Fruit fly (Drosophila melanogaster) whole organism, prepupa: ENCODE results near the gene CG43658.
A peak's percentile ranks its signal among the peaks of the same experiment; 100 is the strongest.

Experiments
- CG11902 ChIP-seq: fragments of 200-800 bp; sonication (Bioruptor generic); optimal IDR thresholded peaks from 3 replicates; lab custom pipeline; 2016; ENCODE audit warnings: missing biosample characterization, missing genetic modification characterization
- CG3919 ChIP-seq: fragments of 200-800 bp; sonication (Bioruptor generic); optimal IDR thresholded peaks from 3 replicates; lab custom pipeline; 2016; ENCODE audit warnings: missing biosample characterization, missing genetic modification characterization
- CG6808 ChIP-seq: fragments of 200-800 bp; sonication (Bioruptor generic); optimal IDR thresholded peaks from 3 replicates; lab custom pipeline; 2017; ENCODE audit warnings: missing biosample characterization, missing genetic modification characterization, mild to moderate bottlenecking, moderate library complexity, missing genetic modification reagents
- Ets21C ChIP-seq: fragments of 200-800 bp; sonication (Bioruptor generic); optimal IDR thresholded peaks from 3 replicates; lab custom pipeline; 2016; ENCODE audit warnings: missing biosample characterization, missing genetic modification characterization
- OdsH ChIP-seq: fragments of 200-800 bp; sonication (Bioruptor generic); optimal IDR thresholded peaks from 3 replicates; lab custom pipeline; 2016; ENCODE audit warnings: missing biosample characterization, missing genetic modification characterization
- cyc ChIP-seq: fragments of 200-800 bp; sonication (Bioruptor generic); optimal IDR thresholded peaks from 3 replicates; lab custom pipeline; 2016; ENCODE audit warnings: missing biosample characterization, missing genetic modification characterization
- fd59A ChIP-seq: fragments of 200-800 bp; sonication (Bioruptor generic); optimal IDR thresholded peaks from 2 replicates; lab custom pipeline; 2017; ENCODE audit warnings: missing biosample characterization, mild to moderate bottlenecking, missing genetic modification characterization, missing genetic modification reagents
- net ChIP-seq: fragments of 200-800 bp; sonication (Bioruptor generic); optimal IDR thresholded peaks from 3 replicates; lab custom pipeline; 2016; ENCODE audit warnings: missing biosample characterization, missing genetic modification characterization
- salr ChIP-seq, 2 experiments: fragments of 200-800 bp; sonication (Bioruptor generic); optimal IDR thresholded peaks; 3 replicates each; lab custom pipeline; 2016 to 2018; ENCODE audit warnings: missing biosample characterization in 2 of 2, missing genetic modification characterization in 2 of 2, mild to moderate bottlenecking in 1 of 2

The CG43658 gene

dm6 chrX:17421987-17422386, 139.0 kb downstream of the CG43658 start, which contains the start of gene CG8611:
TSS of gene CG8611 (minus strand) at chrX:17422145.
- TF ChIP-seq CG3919 (GFP tag; lab: Kevin White, UChicago) (no peak), CG6808 (peak; percentile 100), OdsH (no peak)

dm6 chrX:17407737-17408136, 153.2 kb downstream of the CG43658 start:
- TF ChIP-seq CG6808 (no peak), Ets21C (GFP tag; lab: Kevin White, UChicago) (no peak), CG11902 (GFP tag; lab: Kevin White, UChicago) (no peak), fd59A (no peak), cyc (GFP tag; lab: Kevin White, UChicago) (no peak), salr (GFP tag; optimal IDR thresholded peaks at IDR 0.05; lab: Kevin White, UChicago) (no peak), net (no peak)
